Worm (Caenorhabditis elegans) whole organism, L4/young adult: ENCODE results near the gene irg-1.

ENCODE experiments used
- W03F9.2 ChIP-seq: fragments of 150-350 bp; optimal IDR thresholded peaks from 2 replicates; lab custom pipeline; 2014; ENCODE audit warnings: missing biosample characterization, missing genetic modification characterization
- dao-5 ChIP-seq: sonication (generic microtip); optimal IDR thresholded peaks from 2 replicates; lab custom pipeline; 2016; ENCODE audit warnings: missing genotype, missing genetic modification characterization, moderate library complexity, missing compliant biosample characterization
- him-1 ChIP-seq: sonication (generic microtip); optimal IDR thresholded peaks from 2 replicates; lab custom pipeline; 2016; ENCODE audit warnings: missing genotype, missing genetic modification reagents, missing genetic modification characterization, missing compliant biosample characterization

DNA sequence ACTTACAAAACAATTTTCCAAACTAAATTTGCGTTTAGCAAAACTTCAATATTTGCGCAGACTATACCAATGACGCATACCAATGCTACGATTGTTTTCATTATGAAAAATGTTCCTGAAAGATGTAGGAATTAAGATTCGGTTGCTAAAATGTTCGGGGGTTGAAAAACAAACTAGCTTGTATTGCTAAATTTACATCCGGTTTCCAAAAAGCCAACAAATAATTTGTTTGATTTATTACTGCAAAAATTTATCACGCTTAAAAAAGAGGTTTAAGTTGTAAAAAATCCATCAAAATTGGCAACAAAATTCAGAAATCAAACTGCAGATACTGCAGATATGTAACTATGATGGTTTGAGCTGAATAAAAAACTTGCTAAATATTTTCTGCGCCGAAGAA, 43.0 kb upstream of the irg-1 start, which contains the start of gene srbc-30:
- TF ChIP-seq W03F9.2 (no peak), him-1 (tag; lab: Kevin White, UChicago) (no peak), dao-5 (tag; lab: Kevin White, UChicago) (no peak)
